Worm (Caenorhabditis elegans): ENCODE measurements around the gene F25B5.5.

ce11 chrIII:5921067-5921678 is 24.8 kb downstream of the F25B5.5 start:
- TF ChIP-seq nhr-76 (tag; optimal IDR thresholded peaks at IDR 0.05) (no peak), ztf-4 (tag; optimal IDR thresholded peaks at IDR 0.05) (no peak), R02D3.7 (tag; optimal IDR thresholded peaks at IDR 0.05) (no peak), daf-12 (tag; optimal IDR thresholded peaks at IDR 0.05) (no peak), fkh-10 (GFP tag; optimal IDR thresholded peaks at IDR 0.05) (no peak), aly-2 (tag; optimal IDR thresholded peaks at IDR 0.05) (no peak), elt-1 (tag; optimal IDR thresholded peaks at IDR 0.05) (no peak), nhr-67 (tag; optimal IDR thresholded peaks at IDR 0.05) (no peak), ceh-16 (tag; optimal IDR thresholded peaks at IDR 0.05) (no peak), egl-5 (tag; optimal IDR thresholded peaks at IDR 0.05) (no peak), nhr-77 (tag; optimal IDR thresholded peaks at IDR 0.05) (no peak)
